Worm (Caenorhabditis elegans) whole organism, L1 larva: ENCODE data around the gene C50F4.16.

ENCODE experiments used
- C16A3.4 ChIP-seq: fragments of 150-350 bp; optimal IDR thresholded peaks from 2 replicates; lab custom pipeline; 2014; ENCODE audit warnings: missing biosample characterization, missing genetic modification characterization
- F16B12.6 ChIP-seq: fragments of 150-350 bp; optimal IDR thresholded peaks from 2 replicates; lab custom pipeline; 2014; ENCODE audit warnings: missing biosample characterization, missing genetic modification characterization
- alr-1 ChIP-seq: fragments of 200-800 bp; sonication (Bioruptor generic); optimal IDR thresholded peaks from 2 replicates; lab custom pipeline; 2018; ENCODE audit warnings: borderline replicate concordance, mild to moderate bottlenecking, missing genetic modification characterization, missing compliant biosample characterization
- aly-2 ChIP-seq: fragments of 150-350 bp; optimal IDR thresholded peaks from 2 replicates; lab custom pipeline; 2014; ENCODE audit warnings: missing biosample characterization, missing genetic modification characterization
- blmp-1 ChIP-seq: fragments of 150-350 bp; optimal IDR thresholded peaks from 2 replicates; lab custom pipeline; 2014; ENCODE audit warnings: missing biosample characterization, missing genetic modification characterization
- ceh-63 ChIP-seq: fragments of 200-800 bp; sonication (Bioruptor generic); optimal IDR thresholded peaks from 2 replicates; lab custom pipeline; 2018; ENCODE audit warnings: mild to moderate bottlenecking, missing genetic modification characterization, missing compliant biosample characterization
- ceh-82 ChIP-seq, 3 experiments: fragments of 150-350 bp in 1 of 3; sonication (generic microtip) in 2 of 3; optimal IDR thresholded peaks; 2 replicates each; lab custom pipeline; 2014 to 2017; ENCODE audit warnings: missing biosample characterization in 3 of 3, missing genetic modification characterization in 3 of 3
- ceh-90 ChIP-seq: sonication (generic microtip); optimal IDR thresholded peaks from 2 replicates; lab custom pipeline; 2016; ENCODE audit warnings: missing genetic modification characterization, missing compliant biosample characterization
- ces-1 ChIP-seq: fragments of 150-350 bp; optimal IDR thresholded peaks from 2 replicates; lab custom pipeline; 2014; ENCODE audit warnings: missing biosample characterization, missing genetic modification reagents, missing genetic modification characterization
- dpl-1 ChIP-seq, 3 experiments: fragments of 150-350 bp in 2 of 3; sonication (generic microtip) in 1 of 3; optimal IDR thresholded peaks; 2 replicates each; lab custom pipeline; 2014 to 2017; ENCODE audit warnings: missing biosample characterization in 3 of 3, missing genetic modification characterization in 3 of 3, missing genetic modification reagents in 3 of 3
- dsc-1 ChIP-seq: sonication (generic microtip); optimal IDR thresholded peaks from 2 replicates; lab custom pipeline; 2016; ENCODE audit warnings: mild to moderate bottlenecking, missing genetic modification characterization, missing compliant biosample characterization
- efl-1 ChIP-seq, 4 experiments: fragments of 150-350 bp; optimal IDR thresholded peaks in 3 of 4; peaks in 1 of 4; 1 replicate in 1 of 4; 2 replicates in 3 of 4; lab custom pipeline; 2014; ENCODE audit warnings: missing biosample characterization in 2 of 4, missing genetic modification characterization in 2 of 4, missing genetic modification reagents in 2 of 4
- efl-3 ChIP-seq: fragments of 200-800 bp; sonication (Bioruptor generic); optimal IDR thresholded peaks from 2 replicates; lab custom pipeline; 2018; ENCODE audit warnings: mild to moderate bottlenecking, missing genetic modification characterization, missing compliant biosample characterization
- egl-13 ChIP-seq: sonication (generic microtip); optimal IDR thresholded peaks from 2 replicates; lab custom pipeline; 2016; ENCODE audit warnings: missing genotype, missing genetic modification reagents, missing genetic modification characterization, missing compliant biosample characterization
- egl-27 ChIP-seq, 2 experiments: fragments of 150-350 bp in 1 of 2; sonication (generic microtip); optimal IDR thresholded peaks; 3 replicates each; lab custom pipeline; 2017 to 2018; ENCODE audit warnings: missing biosample characterization in 2 of 2, missing genetic modification characterization in 2 of 2, missing genetic modification reagents in 2 of 2
- elt-2 ChIP-seq: sonication (generic microtip); optimal IDR thresholded peaks from 2 replicates; lab custom pipeline; 2016; ENCODE audit warnings: missing genetic modification characterization, mild to moderate bottlenecking, inconsistent platforms, missing compliant biosample characterization, missing genetic modification reagents
- fkh-10 ChIP-seq: sonication (generic microtip); optimal IDR thresholded peaks from 2 replicates; lab custom pipeline; 2017; ENCODE audit warnings: missing biosample characterization, missing genetic modification reagents, missing genetic modification characterization
- fkh-8 ChIP-seq: sonication (generic microtip); optimal IDR thresholded peaks from 2 replicates; lab custom pipeline; 2016; ENCODE audit warnings: mild to moderate bottlenecking, missing genetic modification characterization, missing compliant biosample characterization
- grh-1 ChIP-seq: fragments of 200-800 bp; sonication (Bioruptor generic); IDR thresholded peaks from 2 replicates; pipeline ENCODE4 v1.3.6; 2022; ENCODE audit warnings: missing genetic modification reagents, missing genetic modification characterization, missing compliant biosample characterization
- hlh-17 ChIP-seq: fragments of 200-800 bp; sonication (Bioruptor generic); optimal IDR thresholded peaks from 2 replicates; lab custom pipeline; 2018; ENCODE audit warnings: missing genetic modification characterization, mild to moderate bottlenecking, missing compliant biosample characterization, moderate library complexity, borderline replicate concordance
- hlh-4 ChIP-seq: sonication (generic microtip); optimal IDR thresholded peaks from 2 replicates; lab custom pipeline; 2016; ENCODE audit warnings: mild to moderate bottlenecking, missing genetic modification characterization, missing compliant biosample characterization
- isw-1 ChIP-seq: fragments of 200-800 bp; sonication (Bioruptor generic); IDR thresholded peaks from 2 replicates; pipeline ENCODE4 v1.3.6; 2022; ENCODE audit warnings: missing genetic modification characterization, missing compliant biosample characterization
- lin-35 ChIP-seq, 2 experiments: fragments of 150-350 bp; optimal IDR thresholded peaks; 2 replicates each; lab custom pipeline; 2014; ENCODE audit warnings: missing biosample characterization in 2 of 2, missing genetic modification characterization in 2 of 2, missing genetic modification reagents in 2 of 2
- lir-3 ChIP-seq: sonication (generic microtip); optimal IDR thresholded peaks from 2 replicates; lab custom pipeline; 2016; ENCODE audit warnings: mild to moderate bottlenecking, missing genetic modification characterization, moderate library complexity, missing compliant biosample characterization; ENCODE audit not compliant: poor library complexity
- lsy-2 ChIP-seq, 2 experiments: fragments of 150-350 bp; optimal IDR thresholded peaks; 2 replicates each; lab custom pipeline; 2014; ENCODE audit warnings: missing biosample characterization in 2 of 2, missing genetic modification characterization in 2 of 2
- mab-9 ChIP-seq: fragments of 200-800 bp; sonication (Bioruptor generic); IDR thresholded peaks from 2 replicates; pipeline ENCODE4 v1.3.6; 2022; ENCODE audit warnings: missing genetic modification reagents, missing genetic modification characterization, missing compliant biosample characterization
- mdl-1 ChIP-seq, 2 experiments: fragments of 150-350 bp; optimal IDR thresholded peaks; 2 replicates each; lab custom pipeline; 2014 to 2017; ENCODE audit warnings: missing biosample characterization in 2 of 2, missing genetic modification characterization in 2 of 2, inconsistent platforms in 1 of 2
- mef-2 ChIP-seq: fragments of 150-350 bp; optimal IDR thresholded peaks from 2 replicates; lab custom pipeline; 2014; ENCODE audit warnings: missing biosample characterization, missing genetic modification characterization
- nhr-12 ChIP-seq: sonication (generic microtip); optimal IDR thresholded peaks from 2 replicates; lab custom pipeline; 2017; ENCODE audit warnings: missing biosample characterization, missing genetic modification characterization
- nhr-19 ChIP-seq: fragments of 200-800 bp; sonication (Bioruptor generic); conservative IDR thresholded peaks from 2 replicates; pipeline ENCODE4 v1.3.6; 2022; ENCODE audit warnings: missing genetic modification characterization, missing compliant biosample characterization
- nhr-20 ChIP-seq: sonication (generic microtip); optimal IDR thresholded peaks from 2 replicates; lab custom pipeline; 2016; ENCODE audit warnings: mild to moderate bottlenecking, missing genetic modification characterization, missing compliant biosample characterization
- nhr-28 ChIP-seq: fragments of 150-350 bp; optimal IDR thresholded peaks from 2 replicates; lab custom pipeline; 2014; ENCODE audit warnings: missing biosample characterization, missing genetic modification characterization
- nhr-76 ChIP-seq: sonication (generic microtip); optimal IDR thresholded peaks from 2 replicates; lab custom pipeline; 2017; ENCODE audit warnings: missing biosample characterization, missing genetic modification characterization
- pqm-1 ChIP-seq: sonication (generic microtip); optimal IDR thresholded peaks from 3 replicates; lab custom pipeline; 2017; ENCODE audit warnings: missing biosample characterization, missing genetic modification characterization
- rnt-1 ChIP-seq: sonication (generic microtip); optimal IDR thresholded peaks from 2 replicates; lab custom pipeline; 2016; ENCODE audit warnings: mild to moderate bottlenecking, missing genetic modification characterization, moderate library complexity, missing compliant biosample characterization
- skn-1 ChIP-seq: fragments of 150-350 bp; optimal IDR thresholded peaks from 2 replicates; lab custom pipeline; 2014; ENCODE audit warnings: missing biosample characterization, missing genetic modification characterization
- snu-23 ChIP-seq: sonication (generic microtip); optimal IDR thresholded peaks from 2 replicates; lab custom pipeline; 2016; ENCODE audit warnings: missing genetic modification characterization, missing compliant biosample characterization
- sptf-1 ChIP-seq: fragments of 150-350 bp; optimal IDR thresholded peaks from 2 replicates; lab custom pipeline; 2014; ENCODE audit warnings: missing biosample characterization, missing genetic modification characterization
- swsn-7 ChIP-seq: sonication (generic microtip); optimal IDR thresholded peaks from 2 replicates; lab custom pipeline; 2016; ENCODE audit warnings: missing genetic modification characterization, missing compliant biosample characterization
- tlp-1 ChIP-seq: fragments of 150-350 bp; optimal IDR thresholded peaks from 2 replicates; lab custom pipeline; 2014; ENCODE audit warnings: missing biosample characterization, missing genetic modification characterization
- unc-130 ChIP-seq: fragments of 150-350 bp; optimal IDR thresholded peaks from 2 replicates; lab custom pipeline; 2017; ENCODE audit warnings: missing biosample characterization, missing genetic modification characterization, inconsistent platforms
- unc-30 ChIP-seq: sonication (generic microtip); optimal IDR thresholded peaks from 2 replicates; lab custom pipeline; 2017; ENCODE audit warnings: missing biosample characterization, missing genetic modification characterization
- unc-62 ChIP-seq: fragments of 150-350 bp; optimal IDR thresholded peaks from 2 replicates; lab custom pipeline; 2014; ENCODE audit warnings: missing biosample characterization, missing genetic modification reagents, missing genetic modification characterization
- unc-98 ChIP-seq: fragments of 200-800 bp; sonication (Bioruptor generic); IDR thresholded peaks from 2 replicates; pipeline ENCODE4 v1.3.6; 2022; ENCODE audit warnings: missing genetic modification characterization, missing compliant biosample characterization
- xbp-1 ChIP-seq: sonication (generic microtip); optimal IDR thresholded peaks from 2 replicates; lab custom pipeline; 2016; ENCODE audit warnings: missing genetic modification characterization, missing compliant biosample characterization
- zag-1 ChIP-seq: fragments of 150-350 bp; optimal IDR thresholded peaks from 2 replicates; lab custom pipeline; 2014; ENCODE audit warnings: missing biosample characterization, missing genetic modification characterization
- zip-4 ChIP-seq: fragments of 200-800 bp; sonication (Bioruptor generic); optimal IDR thresholded peaks from 2 replicates; lab custom pipeline; 2018; ENCODE audit warnings: mild to moderate bottlenecking, missing genetic modification characterization, moderate library complexity, missing compliant biosample characterization
- ztf-11 ChIP-seq, 2 experiments: sonication (generic microtip); optimal IDR thresholded peaks; 2 replicates each; lab custom pipeline; 2016 to 2017; ENCODE audit warnings: missing genetic modification characterization in 2 of 2, missing biosample characterization in 1 of 2, missing compliant biosample characterization in 1 of 2
- ztf-4 ChIP-seq: fragments of 150-350 bp; optimal IDR thresholded peaks from 2 replicates; lab custom pipeline; 2014; ENCODE audit warnings: missing biosample characterization, missing genetic modification characterization

The C50F4.16 gene

DNA sequence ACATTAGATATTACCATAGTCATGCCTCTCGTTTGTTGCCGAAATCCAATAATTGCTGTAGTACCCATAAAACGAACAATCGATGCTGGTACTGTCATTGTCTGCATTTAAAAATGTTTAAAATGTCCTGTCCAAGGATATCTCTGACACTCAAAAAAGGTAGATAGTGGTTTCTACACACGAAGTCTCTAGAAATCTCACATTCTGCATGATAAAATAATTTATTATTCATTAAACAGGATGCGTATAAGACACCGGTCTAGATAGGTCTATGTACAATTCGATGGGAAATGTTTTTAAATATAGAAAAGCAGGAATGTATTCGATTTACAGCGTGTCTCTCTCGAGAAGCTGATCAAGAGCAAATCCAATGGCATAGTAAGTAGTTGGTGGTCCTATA, 1.8 kb downstream of the C50F4.16 start, which contains the start of gene C50F4.12:
C50F4.12 (minus strand) TSS at position 101 of the 400 bp plus-strand sequence.
- TF ChIP-seq lsy-2 (tag; optimal IDR thresholded peaks at IDR 0.05; lab: Kevin White, UChicago) (no peak), mdl-1 (tag; optimal IDR thresholded peaks at IDR 0.05; lab: Kevin White, UChicago) (no peak), efl-3 (GFP tag; lab: Kevin White, UChicago) (no peak), snu-23 (no peak), unc-98 (GFP tag; lab: Robert Waterston, UW) (no peak), nhr-28 (tag; lab: Kevin White, UChicago) (no peak), hlh-17 (GFP tag; lab: Kevin White, UChicago) (no peak), alr-1 (tag; lab: Kevin White, UChicago) (no peak)
- TF ChIP-seq, all 84 proteins: peak for 0

DNA sequence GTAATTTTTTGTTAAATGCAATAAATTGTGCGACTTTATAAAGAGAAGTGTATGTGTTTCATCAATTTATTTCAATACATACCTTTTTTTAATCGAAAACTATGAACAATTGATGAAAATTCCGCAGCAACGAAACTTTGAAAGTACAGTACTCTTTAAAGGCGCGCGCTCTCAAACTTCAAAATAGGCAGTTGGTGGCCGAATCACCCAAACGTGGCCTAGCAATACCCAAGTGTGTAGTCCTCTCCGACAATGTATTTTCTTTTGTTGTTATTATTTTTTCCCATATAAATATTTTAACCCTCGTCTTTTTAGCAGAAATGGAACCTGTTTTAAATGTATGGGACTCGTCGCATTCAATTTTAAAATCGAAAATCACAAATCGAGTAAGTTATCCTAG, 4.9 kb downstream of the C50F4.16 start, which contains the start of gene C50F4.4:
C50F4.4 (plus strand) TSS at position 267 of the 400 bp plus-strand sequence.
- TF ChIP-seq xbp-1 (peak; percentile 62), dpl-1 (GFP tag; optimal IDR thresholded peaks at IDR 0.05; lab: Kevin White, UChicago) (peak; percentile 20 to 65 (median 38)), fkh-8 (tag; lab: Kevin White, UChicago) (peak; percentile 15), mab-9 (0 out of 2 replicates have a peak, but pooled peaks have one; percentile 49), aly-2 (tag; lab: Kevin White, UChicago) (no peak), nhr-28 (tag; lab: Kevin White, UChicago) (no peak), ceh-82 (tag; optimal IDR thresholded peaks at IDR 0.05; lab: Kevin White, UChicago) (no peak), zip-4 (GFP tag; lab: Kevin White, UChicago) (no peak), ces-1 (GFP tag; lab: Kevin White, UChicago) (no peak), nhr-20 (tag; lab: Kevin White, UChicago) (peak; percentile 53), C16A3.4 (no peak), unc-130 (tag; lab: Kevin White, UChicago) (peak; percentile 46), fkh-10 (GFP tag; lab: Kevin White, UChicago) (no peak), efl-1 (optimal IDR thresholded peaks at IDR 0.05; lab: Kevin White, UChicago) (peak; percentile 32 to 56), efl-1 (GFP tag; optimal IDR thresholded peaks at IDR 0.05 in 1 of 2; lab: Kevin White, UChicago) (peak; percentile 49 to 94), unc-62 (GFP tag; lab: Kevin White, UChicago) (no peak), swsn-7 (peak; percentile 59), mdl-1 (tag; optimal IDR thresholded peaks at IDR 0.05; lab: Kevin White, UChicago) (no peak), nhr-19 (GFP tag; lab: Robert Waterston, UW) (peak; percentile 42; the same call in 1 of the 2 replicates), isw-1 (no peak), nhr-12 (no peak), F16B12.6 (tag; lab: Kevin White, UChicago) (no peak), egl-13 (peak; percentile 36), lir-3 (peak; percentile 77), ztf-11 (tag; optimal IDR thresholded peaks at IDR 0.05; lab: Kevin White, UChicago) (peak in 1 of 2 experiments; percentile 67), pqm-1 (no peak), grh-1 (no peak), nhr-76 (tag; lab: Kevin White, UChicago) (no peak), tlp-1 (no peak), elt-2 (tag; lab: Kevin White, UChicago) (no peak), egl-27 (tag; optimal IDR thresholded peaks at IDR 0.05; lab: Kevin White, UChicago) (no peak), dsc-1 (tag; lab: Kevin White, UChicago) (peak; percentile 61), unc-30 (tag; lab: Kevin White, UChicago) (no peak), ceh-90 (peak; percentile 74), efl-3 (GFP tag; lab: Kevin White, UChicago) (no peak), mef-2 (no peak), hlh-17 (GFP tag; lab: Kevin White, UChicago) (no peak), hlh-4 (no peak), ztf-4 (tag; lab: Kevin White, UChicago) (no peak), rnt-1 (peak; percentile 93), lin-35 (GFP tag; optimal IDR thresholded peaks at IDR 0.05; lab: Kevin White, UChicago) (peak; percentile 29 to 33), sptf-1 (tag; lab: Kevin White, UChicago) (no peak), skn-1 (tag; lab: Kevin White, UChicago) (no peak), zag-1 (tag; lab: Kevin White, UChicago) (no peak), alr-1 (tag; lab: Kevin White, UChicago) (no peak), blmp-1 (tag; lab: Kevin White, UChicago) (no peak), ceh-63 (GFP tag; lab: Kevin White, UChicago) (no peak)
